Fruit fly (Drosophila melanogaster): Measurements from ENCODE around the gene CG43163.

The CG43163 gene

DNA sequence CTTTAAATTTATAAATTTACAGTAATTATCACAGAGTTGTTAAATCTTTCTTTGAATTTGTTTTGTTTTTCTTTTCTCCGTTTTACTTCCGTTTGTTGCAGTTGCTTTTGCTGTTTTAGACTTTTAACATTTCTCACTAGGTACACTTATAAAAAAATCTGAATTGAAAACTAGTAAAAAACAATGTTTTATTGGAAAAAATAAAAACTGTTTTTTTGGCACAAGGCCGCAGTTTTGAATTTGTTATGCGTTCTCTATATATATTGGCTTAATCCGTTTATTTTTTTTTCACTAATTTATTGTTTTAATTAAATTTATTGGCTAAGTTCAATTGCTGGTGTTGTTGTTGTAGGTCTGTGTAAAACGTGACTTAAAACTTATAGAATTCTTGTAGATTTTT, 66.9 kb downstream of the CG43163 start:
- no peak for TF ChIP-seq CrebA (GFP tag; optimal IDR thresholded peaks at IDR 0.05; ENCODE audit: borderline replicate concordance)
- no peak for TF ChIP-seq sv (GFP tag; optimal IDR thresholded peaks at IDR 0.05)
- TF ChIP-seq sage (GFP tag; optimal IDR thresholded peaks at IDR 0.05), result no peak
- TF ChIP-seq Abd-B (GFP tag; optimal IDR thresholded peaks at IDR 0.05), result no peak

DNA sequence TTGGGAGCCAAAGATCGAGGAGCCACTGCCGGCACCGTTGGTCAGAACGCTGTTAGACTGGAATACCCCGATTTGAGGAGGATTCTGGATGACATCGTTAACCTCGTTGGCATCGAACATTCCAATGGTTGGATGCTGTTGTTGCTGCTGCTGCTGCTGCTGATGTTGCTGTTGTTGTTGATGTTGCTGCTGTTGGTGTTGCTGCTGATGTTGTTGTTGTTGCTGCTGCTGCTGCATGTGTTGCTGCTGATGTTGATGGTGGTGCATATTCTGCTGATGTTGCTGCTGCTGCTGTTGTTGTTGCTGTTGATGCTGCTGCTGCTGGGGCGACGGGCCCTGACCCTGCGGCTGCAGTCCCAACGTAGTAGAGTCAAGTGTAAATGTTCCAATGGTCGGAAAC, 69.4 kb downstream of the CG43163 start:
- TF ChIP-seq br (GFP tag; optimal IDR thresholded peaks at IDR 0.05) (no peak), Dfd (GFP tag; optimal IDR thresholded peaks at IDR 0.05) (peak; percentile 98)

dm6 chr3L:8424831-8425336, 82.1 kb downstream of the CG43163 start, which contains the start of gene Cbl:
Gene Cbl (plus strand): TSS chr3L:8424954.
- TF ChIP-seq brk (GFP tag; optimal IDR thresholded peaks at IDR 0.05) (no peak), fru (GFP tag; optimal IDR thresholded peaks at IDR 0.05) (no peak), Vsx2 (GFP tag; optimal IDR thresholded peaks at IDR 0.05; ENCODE audit: partially characterized antibody) (peak; percentile 36), dmrt93B (GFP tag; optimal IDR thresholded peaks at IDR 0.05) (no peak), Dif (GFP tag; optimal IDR thresholded peaks at IDR 0.05; ENCODE audit: partially characterized antibody) (peak; percentile 8), ey (GFP tag; optimal IDR thresholded peaks at IDR 0.05) (no peak), h (GFP tag; optimal IDR thresholded peaks at IDR 0.05) (peak; percentile 18), Rel (GFP tag; optimal IDR thresholded peaks at IDR 0.05) (no peak), Rel (tag; optimal IDR thresholded peaks at IDR 0.05) (peak; percentile 12), CrebA (GFP tag; optimal IDR thresholded peaks at IDR 0.05; ENCODE audit: borderline replicate concordance) (no peak), Myc (optimal IDR thresholded peaks at IDR 0.05) (no peak)

DNA sequence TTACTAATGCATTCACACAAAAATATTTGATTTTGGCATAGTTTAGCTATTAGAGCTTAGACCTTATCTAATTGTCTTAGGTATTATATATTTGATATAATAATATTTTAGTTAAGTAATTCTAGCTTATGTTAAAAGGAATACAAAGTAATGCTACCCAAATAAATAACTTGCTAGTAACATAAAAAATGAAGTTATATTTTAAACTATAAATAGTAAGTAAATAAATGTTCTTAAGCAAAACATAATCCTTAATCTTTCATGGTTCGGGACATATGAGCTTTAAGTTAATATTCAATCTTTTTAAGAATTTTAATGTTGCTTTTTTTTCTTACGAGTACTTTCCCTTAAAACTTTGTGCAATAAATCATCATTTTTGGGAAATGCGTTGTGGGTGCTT, 83.8 kb downstream of the CG43163 start:
- TF ChIP-seq ey (GFP tag; optimal IDR thresholded peaks at IDR 0.05) (no peak), woc (GFP tag; optimal IDR thresholded peaks at IDR 0.05) (no peak), tai (GFP tag; optimal IDR thresholded peaks at IDR 0.05) (no peak), Sp1 (GFP tag; optimal IDR thresholded peaks at IDR 0.05) (no peak), CrebA (GFP tag; optimal IDR thresholded peaks at IDR 0.05; ENCODE audit: borderline replicate concordance) (no peak), GATAd (GFP tag; optimal IDR thresholded peaks at IDR 0.05) (no peak), foxo (GFP tag; optimal IDR thresholded peaks at IDR 0.05) (no peak), br (GFP tag; optimal IDR thresholded peaks at IDR 0.05) (no peak), Myc (optimal IDR thresholded peaks at IDR 0.05) (no peak), Jra (GFP tag; optimal IDR thresholded peaks at IDR 0.05) (no peak), CG32264 (GFP tag; optimal IDR thresholded peaks at IDR 0.05) (no peak), sage (GFP tag; optimal IDR thresholded peaks at IDR 0.05) (no peak), Abd-B (GFP tag; optimal IDR thresholded peaks at IDR 0.05) (no peak)

Measured in whole organism, wandering third instar larva.